Fruit fly (Drosophila melanogaster) S2 (cell line): ENCODE data around the gene CG15822.

Experiments
- CG8478 ChIP-seq: fragments of >200 bp; optimal IDR thresholded peaks from 2 replicates; lab custom pipeline; 2018
- CTCF ChIP-seq, 2 experiments: fragments of >200 bp; optimal IDR thresholded peaks; 2 replicates each; lab custom pipeline; 2018

dm6 chr3L:2118054-2118453 is 45.6 kb downstream of the CG15822 start:
- TF ChIP-seq CTCF (optimal IDR thresholded peaks at IDR 0.05; lab: Kevin White, UChicago) = no peak
- no peak for TF ChIP-seq CG8478 (lab: Kevin White, UChicago)
